Fruit fly (Drosophila melanogaster) Kc167 (cell line): ENCODE data around the gene CG43147.

Experiments
- Myc ChIP-seq: fragments of >200 bp; optimal IDR thresholded peaks from 2 replicates; lab custom pipeline; 2017; ENCODE audit warnings: missing external identifiers
- Sin3A ChIP-seq: fragments of >200 bp; optimal IDR thresholded peaks from 2 replicates; lab custom pipeline; 2018; ENCODE audit warnings: missing external identifiers
- h ChIP-seq: fragments of >200 bp; optimal IDR thresholded peaks from 3 replicates; lab custom pipeline; 2018; ENCODE audit warnings: missing external identifiers
- insv ChIP-seq: fragments of >200 bp; optimal IDR thresholded peaks from 3 replicates; lab custom pipeline; 2018; ENCODE audit warnings: missing external identifiers
- psq ChIP-seq: fragments of >200 bp; optimal IDR thresholded peaks from 2 replicates; lab custom pipeline; 2017; ENCODE audit warnings: missing external identifiers
- ttk ChIP-seq: sonication (Bioruptor generic); optimal IDR thresholded peaks from 2 replicates; lab custom pipeline; 2017; ENCODE audit warnings: missing external identifiers

The CG43147 gene

dm6 chr3L:13271282-13271681 is 28.7 kb downstream of the CG43147 start:
- TF ChIP-seq Myc (lab: Kevin White, UChicago) (no peak), Sin3A (lab: Kevin White, UChicago) (no peak), h (lab: Kevin White, UChicago) (no peak), insv (lab: Kevin White, UChicago) (no peak), psq (lab: Kevin White, UChicago) (no peak), ttk (lab: Kevin White, UChicago) (no peak)

dm6 chr3L:13267893-13268292 is 32.1 kb downstream of the CG43147 start:
- TF ChIP-seq ttk (lab: Kevin White, UChicago) (no peak), Myc (lab: Kevin White, UChicago) (no peak), psq (lab: Kevin White, UChicago) (no peak), insv (lab: Kevin White, UChicago) (no peak), h (lab: Kevin White, UChicago) (no peak), Sin3A (lab: Kevin White, UChicago) (no peak)

dm6 chr3L:13267254-13267653 is 32.7 kb downstream of the CG43147 start:
- TF ChIP-seq psq (lab: Kevin White, UChicago) (no peak), Myc (lab: Kevin White, UChicago) (no peak), h (lab: Kevin White, UChicago) (no peak), Sin3A (lab: Kevin White, UChicago) (no peak), ttk (lab: Kevin White, UChicago) (no peak), insv (lab: Kevin White, UChicago) (no peak)

DNA sequence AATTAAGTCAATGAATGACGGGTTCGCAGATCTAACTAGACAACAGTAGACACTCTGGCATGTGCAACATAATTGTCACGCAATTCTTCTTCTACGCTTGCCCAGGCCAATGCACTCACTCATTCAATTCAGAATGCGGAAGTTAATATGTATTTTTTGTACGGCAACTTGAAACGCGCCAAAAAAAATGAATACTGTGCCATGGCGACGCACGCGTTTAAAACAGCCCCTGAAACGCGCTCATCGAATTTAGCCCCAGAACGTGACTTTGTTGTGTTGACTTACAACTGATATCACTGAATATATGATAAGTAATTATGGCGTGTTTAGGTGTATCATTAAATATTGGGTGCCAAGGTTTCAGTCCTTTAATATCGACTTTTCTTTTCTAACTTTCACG is 33.9 kb downstream of the CG43147 start:
- no peak for TF ChIP-seq ttk (lab: Kevin White, UChicago)
- TF ChIP-seq h (lab: Kevin White, UChicago) = no peak
- no peak for TF ChIP-seq psq (lab: Kevin White, UChicago)
- no peak for TF ChIP-seq insv (lab: Kevin White, UChicago)
- no peak for TF ChIP-seq Sin3A (lab: Kevin White, UChicago)
- TF ChIP-seq Myc (lab: Kevin White, UChicago) = no peak

dm6 chr3L:13263801-13264200 is 36.2 kb downstream of the CG43147 start:
- TF ChIP-seq Myc (lab: Kevin White, UChicago) (no peak), ttk (lab: Kevin White, UChicago) (no peak), psq (lab: Kevin White, UChicago) (no peak), insv (lab: Kevin White, UChicago) (no peak), Sin3A (lab: Kevin White, UChicago) (no peak), h (lab: Kevin White, UChicago) (no peak)

DNA sequence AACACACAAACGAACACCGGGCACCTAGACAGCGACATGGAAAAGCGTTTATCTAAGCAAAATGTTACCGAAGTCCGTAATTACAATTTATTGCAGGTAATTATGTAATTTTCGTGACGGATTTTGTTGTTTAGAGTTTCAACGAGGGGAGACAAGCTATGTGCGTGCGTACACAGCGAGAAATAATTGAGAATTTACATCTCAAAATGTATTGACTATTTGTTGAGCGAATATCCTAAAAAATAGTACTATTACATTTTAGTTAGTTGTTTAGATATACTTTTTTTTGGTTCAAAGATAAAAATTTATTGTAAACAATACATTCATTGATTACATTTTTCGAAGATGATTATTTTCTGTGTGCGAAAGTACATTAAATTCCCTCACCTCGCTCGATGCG is 37.7 kb downstream of the CG43147 start:
- no peak for TF ChIP-seq Sin3A (lab: Kevin White, UChicago)

DNA sequence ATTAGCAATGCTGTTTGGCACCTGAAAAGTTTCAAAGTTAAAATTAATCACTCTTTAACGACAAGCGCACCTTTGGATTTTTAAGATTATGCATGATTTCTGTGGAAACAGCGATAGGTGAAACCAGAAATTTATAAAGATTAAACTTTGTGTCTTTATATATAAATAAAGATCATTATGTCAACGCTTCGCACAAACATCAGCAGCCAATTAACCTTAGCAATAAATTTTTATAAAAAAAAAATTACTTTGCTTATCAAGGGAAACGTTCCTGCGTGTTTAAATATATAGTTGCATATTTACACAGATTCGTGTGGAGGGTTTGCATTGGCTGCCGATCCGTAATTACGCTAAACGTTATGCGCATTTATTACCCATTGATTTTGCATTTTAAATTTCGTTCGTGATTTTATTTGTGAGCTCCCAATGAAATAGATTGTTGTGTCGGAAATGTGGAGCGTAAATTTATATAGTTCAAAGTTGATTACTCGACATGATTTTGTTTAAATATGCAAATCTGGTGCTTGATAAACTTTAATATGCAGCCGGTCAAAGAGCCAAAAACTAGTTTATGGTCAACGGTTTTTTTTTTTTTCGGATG is 39.1 kb downstream of the CG43147 start:
- no peak for TF ChIP-seq insv (lab: Kevin White, UChicago)
- no peak for TF ChIP-seq psq (lab: Kevin White, UChicago)
- TF ChIP-seq ttk (lab: Kevin White, UChicago) = no peak

dm6 chr3L:13259617-13260016 is 40.3 kb downstream of the CG43147 start:
- TF ChIP-seq h (lab: Kevin White, UChicago) (no peak), insv (lab: Kevin White, UChicago) (no peak), ttk (lab: Kevin White, UChicago) (no peak), Sin3A (lab: Kevin White, UChicago) (no peak), Myc (lab: Kevin White, UChicago) (no peak), psq (lab: Kevin White, UChicago) (no peak)

DNA sequence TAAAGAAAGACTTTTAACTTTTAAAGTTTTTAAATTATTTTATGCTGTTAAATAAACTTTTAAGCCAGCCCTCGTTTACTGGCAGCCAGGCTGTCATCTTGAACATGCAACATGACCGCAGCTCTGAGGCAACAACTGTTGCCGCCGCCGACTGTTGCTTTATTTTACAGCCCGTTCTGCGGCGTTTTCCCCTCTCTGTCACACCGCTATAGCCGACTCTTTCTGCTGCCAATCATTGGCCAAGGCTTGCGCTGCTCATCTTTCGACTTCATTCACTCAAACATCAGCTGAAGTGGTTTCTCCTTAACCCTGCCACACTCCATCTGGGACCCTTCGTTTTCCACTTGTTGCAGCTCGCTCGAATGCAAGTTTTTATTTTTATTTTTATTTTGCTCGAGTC is 43.8 kb downstream of the CG43147 start:
- TF ChIP-seq psq (lab: Kevin White, UChicago) (no peak), Myc (lab: Kevin White, UChicago) (no peak), insv (lab: Kevin White, UChicago) (no peak), h (lab: Kevin White, UChicago) (no peak), Sin3A (lab: Kevin White, UChicago) (no peak), ttk (lab: Kevin White, UChicago) (no peak)

DNA sequence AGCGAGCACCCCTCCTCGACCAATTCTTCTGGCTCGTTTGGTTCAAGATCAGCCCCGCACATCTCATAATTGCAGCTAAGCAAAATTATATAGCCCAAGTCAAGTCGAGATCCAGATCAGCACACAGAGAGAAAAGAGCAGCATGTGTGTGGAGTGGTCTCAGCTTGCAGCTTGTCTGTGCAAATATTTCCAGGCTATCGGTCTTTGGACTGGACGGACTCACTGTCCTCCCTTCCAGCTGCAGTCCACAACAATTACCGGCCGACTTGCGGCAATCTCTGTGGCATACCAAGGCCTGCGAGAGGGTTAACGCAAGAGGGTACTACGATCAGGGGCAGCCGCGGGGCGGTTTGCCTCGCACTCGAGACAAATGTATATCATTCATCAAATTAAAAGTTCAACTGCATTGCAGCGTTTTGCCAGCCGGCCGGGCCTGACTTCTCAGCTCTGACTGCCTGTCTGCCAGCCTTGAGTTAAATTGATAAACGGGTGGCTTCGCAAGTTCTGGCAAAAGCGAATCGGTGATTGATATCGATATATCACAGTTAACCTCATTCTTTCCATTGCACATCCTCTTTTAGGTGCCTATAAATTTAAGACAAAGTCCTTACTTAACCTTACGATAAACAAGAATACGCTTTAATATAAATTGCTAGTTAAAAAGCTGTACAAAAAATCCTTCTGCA is 44.4 kb downstream of the CG43147 start:
- no peak for TF ChIP-seq Sin3A (lab: Kevin White, UChicago)
- TF ChIP-seq ttk (lab: Kevin White, UChicago) = no peak
- no peak for TF ChIP-seq h (lab: Kevin White, UChicago)

- TF ChIP-seq Sin3A (lab: Kevin White, UChicago) (no peak), insv (lab: Kevin White, UChicago) (no peak), h (lab: Kevin White, UChicago) (no peak), psq (lab: Kevin White, UChicago) (no peak), Myc (lab: Kevin White, UChicago) (no peak), ttk (lab: Kevin White, UChicago) (no peak)
These were observed 45.7 kb downstream of the CG43147 start for dm6 chr3L:13254274-13254673.

DNA sequence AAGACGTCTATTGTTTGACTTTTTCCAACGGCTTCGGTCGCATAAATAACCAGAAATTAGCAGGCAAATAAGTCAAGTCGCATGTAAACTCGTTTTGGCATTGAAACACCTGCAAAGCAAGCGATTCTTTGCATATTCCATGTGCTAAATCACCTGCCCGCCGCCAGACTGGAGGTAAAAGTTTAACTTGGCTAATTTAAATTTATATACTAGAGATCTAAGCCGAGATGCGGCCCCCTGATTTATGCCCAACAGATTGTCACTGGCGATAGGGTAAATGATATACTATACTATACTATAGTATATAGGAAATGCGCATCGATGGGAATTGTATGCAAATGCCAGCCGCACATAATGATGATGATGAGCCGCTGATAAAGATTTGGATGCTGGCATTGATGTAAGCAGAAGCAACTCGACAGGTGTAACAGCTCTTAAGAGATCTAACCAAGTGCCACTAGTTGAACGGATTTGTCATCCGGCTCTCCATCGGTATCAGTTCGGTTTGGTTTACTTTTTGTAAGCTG is 46.9 kb downstream of the CG43147 start:
- no peak for TF ChIP-seq ttk (lab: Kevin White, UChicago)
- no peak for TF ChIP-seq insv (lab: Kevin White, UChicago)
- no peak for TF ChIP-seq Myc (lab: Kevin White, UChicago)
- TF ChIP-seq Sin3A (lab: Kevin White, UChicago) = no peak
